Worm (Caenorhabditis elegans): ENCODE data around the gene C17B7.8.

- no peak for TF ChIP-seq nhr-23 (tag; optimal IDR thresholded peaks at IDR 0.05)
- TF ChIP-seq eor-1 (tag; optimal IDR thresholded peaks at IDR 0.05), result no peak
- TF ChIP-seq skn-1 (tag; optimal IDR thresholded peaks at IDR 0.05), result no peak
- TF ChIP-seq R02D3.7 (tag; optimal IDR thresholded peaks at IDR 0.05), result no peak
Measured at ce11 chrV:3287330-3287729, 36.7 kb downstream of the C17B7.8 start, which contains the start of gene F35F10.7.

All from whole organism, L3 larva.